Worm (Caenorhabditis elegans): ENCODE results near the gene F31F6.1.
A peak's percentile ranks its signal among the peaks of the same experiment; 100 is the strongest.

The F31F6.1 gene

ce11 chrX:14894380-14894779 is 26.3 kb upstream of the F31F6.1 start:
- TF ChIP-seq nhr-28 (tag; optimal IDR thresholded peaks at IDR 0.05) (no peak), ceh-43 (GFP tag; optimal IDR thresholded peaks at IDR 0.05) (no peak)

ce11 chrX:14888188-14888587 is 20.1 kb upstream of the F31F6.1 start, which contains the start of gene daf-6:
Gene daf-6 (plus strand): TSS chrX:14888488.
- TF ChIP-seq ham-2 (GFP tag; optimal IDR thresholded peaks at IDR 0.05): no peak
- TF ChIP-seq mls-2 (tag; optimal IDR thresholded peaks at IDR 0.05): no peak
- no peak for TF ChIP-seq M03D4.4 (tag; optimal IDR thresholded peaks at IDR 0.05)
- no peak for TF ChIP-seq mab-5 (tag; optimal IDR thresholded peaks at IDR 0.05)
- TF ChIP-seq elt-1 (tag; optimal IDR thresholded peaks at IDR 0.05; ENCODE audit: borderline replicate concordance, insufficient read depth): no peak
- no peak for TF ChIP-seq unc-62 (GFP tag; optimal IDR thresholded peaks at IDR 0.05)
- TF ChIP-seq snpc-4 (tag; optimal IDR thresholded peaks at IDR 0.05): no peak
- no peak for TF ChIP-seq hlh-1 (tag; optimal IDR thresholded peaks at IDR 0.05)

- no peak for TF ChIP-seq ham-2 (GFP tag; optimal IDR thresholded peaks at IDR 0.05)
- no peak for TF ChIP-seq ceh-43 (GFP tag; optimal IDR thresholded peaks at IDR 0.05)
- no peak for TF ChIP-seq nhr-237 (tag; optimal IDR thresholded peaks at IDR 0.05)
- TF ChIP-seq sptf-1 (tag; optimal IDR thresholded peaks at IDR 0.05): peak; percentile 32
Measured at ce11 chrX:14885855-14886254, 17.8 kb upstream of the F31F6.1 start.

ce11 chrX:14881119-14881518 is 13.0 kb upstream of the F31F6.1 start, which contains the start of gene flp-8:
Gene flp-8 (plus strand): TSS chrX:14881419.
- TF ChIP-seq elt-1 (tag; optimal IDR thresholded peaks at IDR 0.05; ENCODE audit: borderline replicate concordance, insufficient read depth): no peak
- no peak for TF ChIP-seq bed-3 (GFP tag; optimal IDR thresholded peaks at IDR 0.05)
- TF ChIP-seq blmp-1 (tag; optimal IDR thresholded peaks at IDR 0.05): no peak
- no peak for TF ChIP-seq nhr-2 (tag; optimal IDR thresholded peaks at IDR 0.05)
- TF ChIP-seq nhr-12 (tag; optimal IDR thresholded peaks at IDR 0.05): no peak
- TF ChIP-seq drap-1 (GFP tag; optimal IDR thresholded peaks at IDR 0.05): no peak
- TF ChIP-seq ces-1 (GFP tag; optimal IDR thresholded peaks at IDR 0.05): no peak
- no peak for TF ChIP-seq unc-62 (GFP tag; optimal IDR thresholded peaks at IDR 0.05)
- no peak for TF ChIP-seq nhr-28 (tag; optimal IDR thresholded peaks at IDR 0.05)
- no peak for TF ChIP-seq flh-1 (GFP tag; optimal IDR thresholded peaks at IDR 0.05)
- no peak for TF ChIP-seq lin-32 (GFP tag; optimal IDR thresholded peaks at IDR 0.05)
- no peak for TF ChIP-seq zip-8 (tag; optimal IDR thresholded peaks at IDR 0.05)

ce11 chrX:14877691-14878090 is 9.6 kb upstream of the F31F6.1 start:
- TF ChIP-seq ceh-83 (GFP tag; optimal IDR thresholded peaks at IDR 0.05): peak; percentile 41
- TF ChIP-seq ceh-43 (GFP tag; optimal IDR thresholded peaks at IDR 0.05): no peak

ce11 chrX:14875668-14876067 is 7.6 kb upstream of the F31F6.1 start, which contains the start of gene sssh-1:
Gene sssh-1 (plus strand): TSS chrX:14875968.
- TF ChIP-seq snpc-4 (tag; optimal IDR thresholded peaks at IDR 0.05) (no peak), nhr-76 (tag; optimal IDR thresholded peaks at IDR 0.05) (no peak), unc-62 (GFP tag; optimal IDR thresholded peaks at IDR 0.05) (no peak), ztf-11 (tag; optimal IDR thresholded peaks at IDR 0.05) (no peak), nhr-12 (tag; optimal IDR thresholded peaks at IDR 0.05) (no peak), elt-1 (tag; optimal IDR thresholded peaks at IDR 0.05; ENCODE audit: borderline replicate concordance, insufficient read depth) (no peak), sptf-1 (tag; optimal IDR thresholded peaks at IDR 0.05) (no peak), ceh-83 (GFP tag; optimal IDR thresholded peaks at IDR 0.05) (no peak), elt-3 (tag; optimal IDR thresholded peaks at IDR 0.05) (no peak)

ce11 chrX:14872817-14873469 is 4.8 kb upstream of the F31F6.1 start, which contains the start of gene F31F6.3:
Gene F31F6.3 (minus strand): TSS chrX:14872867.
- TF ChIP-seq mep-1 (tag; optimal IDR thresholded peaks at IDR 0.05): no peak
- TF ChIP-seq nhr-2 (tag; optimal IDR thresholded peaks at IDR 0.05): no peak
- TF ChIP-seq nhr-12 (tag; optimal IDR thresholded peaks at IDR 0.05): no peak
- no peak for TF ChIP-seq nhr-237 (tag; optimal IDR thresholded peaks at IDR 0.05)
- TF ChIP-seq ceh-43 (GFP tag; optimal IDR thresholded peaks at IDR 0.05): no peak
- no peak for TF ChIP-seq ceh-83 (GFP tag; optimal IDR thresholded peaks at IDR 0.05)
- TF ChIP-seq nhr-76 (tag; optimal IDR thresholded peaks at IDR 0.05): no peak
- TF ChIP-seq pha-4 (tag; optimal IDR thresholded peaks at IDR 0.05): no peak
- no peak for TF ChIP-seq snpc-4 (tag; optimal IDR thresholded peaks at IDR 0.05)
- no peak for TF ChIP-seq hlh-1 (tag; optimal IDR thresholded peaks at IDR 0.05)
